Worm (Caenorhabditis elegans) whole organism, L2 larva: Measurements from ENCODE around the gene clec-140.

Experiments
- blmp-1 ChIP-seq: sonication (generic microtip); optimal IDR thresholded peaks from 2 replicates; lab custom pipeline; 2017; ENCODE audit warnings: missing genetic modification characterization, mild to moderate bottlenecking, missing compliant biosample characterization, antibody characterized with exemption, moderate library complexity; ENCODE audit not compliant: insufficient read depth
- ceh-82 ChIP-seq: fragments of 150-350 bp; optimal IDR thresholded peaks from 2 replicates; lab custom pipeline; 2014; ENCODE audit warnings: missing biosample characterization, missing genetic modification characterization
- crh-2 ChIP-seq: sonication (generic microtip); optimal IDR thresholded peaks from 2 replicates; lab custom pipeline; 2017; ENCODE audit warnings: missing biosample characterization, missing genetic modification characterization
- elt-1 ChIP-seq: fragments of 150-350 bp; optimal IDR thresholded peaks from 2 replicates; lab custom pipeline; 2014; ENCODE audit warnings: missing biosample characterization, missing genetic modification characterization
- elt-3 ChIP-seq: sonication (generic microtip); optimal IDR thresholded peaks from 2 replicates; lab custom pipeline; 2017; ENCODE audit warnings: missing biosample characterization, missing genetic modification characterization
- lin-11 ChIP-seq: fragments of 150-350 bp; sonication (generic microtip); optimal IDR thresholded peaks from 2 replicates; lab custom pipeline; 2014; ENCODE audit warnings: missing biosample characterization, missing genetic modification characterization, inconsistent platforms, mixed read lengths
- lin-13 ChIP-seq: fragments of 150-350 bp; optimal IDR thresholded peaks from 2 replicates; lab custom pipeline; 2014; ENCODE audit warnings: missing biosample characterization, missing genetic modification reagents, missing genetic modification characterization
- mdl-1 ChIP-seq, 2 experiments: fragments of 150-350 bp in 1 of 2; sonication (generic microtip) in 1 of 2; optimal IDR thresholded peaks; 2 replicates each; lab custom pipeline; 2017; ENCODE audit warnings: missing biosample characterization in 2 of 2, missing genetic modification characterization in 2 of 2
- nhr-12 ChIP-seq: fragments of 150-350 bp; optimal IDR thresholded peaks from 2 replicates; lab custom pipeline; 2014; ENCODE audit warnings: missing biosample characterization, missing genetic modification characterization
- nhr-237 ChIP-seq: fragments of 150-350 bp; optimal IDR thresholded peaks from 2 replicates; lab custom pipeline; 2014; ENCODE audit warnings: missing biosample characterization, missing genetic modification characterization
- nhr-77 ChIP-seq: fragments of 150-350 bp; optimal IDR thresholded peaks from 2 replicates; lab custom pipeline; 2014; ENCODE audit warnings: missing biosample characterization, missing genetic modification characterization
- peb-1 ChIP-seq: fragments of 150-350 bp; optimal IDR thresholded peaks from 2 replicates; lab custom pipeline; 2014; ENCODE audit warnings: missing biosample characterization, missing genetic modification characterization
- ztf-1 ChIP-seq: fragments of 200-800 bp; sonication (Bioruptor generic); conservative IDR thresholded peaks from 2 replicates; pipeline ENCODE4 v1.3.6; 2022; ENCODE audit warnings: missing genetic modification characterization, missing compliant biosample characterization
- ztf-4 ChIP-seq: fragments of 150-350 bp; optimal IDR thresholded peaks from 2 replicates; lab custom pipeline; 2014; ENCODE audit warnings: missing biosample characterization, missing genetic modification characterization

- TF ChIP-seq nhr-237 (tag; lab: Kevin White, UChicago) (no peak), elt-1 (tag; lab: Kevin White, UChicago) (no peak), lin-13 (no peak), lin-11 (tag; lab: Kevin White, UChicago) (no peak), nhr-77 (no peak), peb-1 (no peak), mdl-1 (tag; optimal IDR thresholded peaks at IDR 0.05; lab: Kevin White, UChicago) (no peak), crh-2 (tag; lab: Kevin White, UChicago) (no peak), ztf-1 (GFP tag; lab: Robert Waterston, UW) (no peak), blmp-1 (tag; lab: Kevin White, UChicago) (no peak), ztf-4 (no peak), ceh-82 (tag; lab: Kevin White, UChicago) (no peak), nhr-12 (tag; lab: Kevin White, UChicago) (no peak), elt-3 (tag; lab: Kevin White, UChicago) (no peak)
Measured at ce11 chrII:4638891-4639290, 34.0 kb upstream of the clec-140 start.
